Worm (Caenorhabditis elegans) whole organism, young adult: ENCODE results near the gene fbxb-18.

Source experiments
- B0019.2 ChIP-seq: fragments of 200-800 bp; sonication (Bioruptor generic); conservative IDR thresholded peaks from 2 replicates; pipeline ENCODE4 v1.3.6; 2022; ENCODE audit warnings: missing genetic modification reagents, missing genetic modification characterization, missing compliant biosample characterization
- F52B5.7 ChIP-seq: sonication (generic microtip); optimal IDR thresholded peaks from 2 replicates; lab custom pipeline; 2016; ENCODE audit warnings: mild to moderate bottlenecking, missing genetic modification characterization, missing compliant biosample characterization
- Y53G8AR.9 ChIP-seq: fragments of 200-800 bp; sonication (Bioruptor generic); conservative IDR thresholded peaks from 2 replicates; pipeline ENCODE4 v1.3.6; 2022; ENCODE audit warnings: missing genetic modification reagents, missing genetic modification characterization, missing compliant biosample characterization
- bed-1 ChIP-seq: fragments of 200-800 bp; sonication (Bioruptor generic); IDR thresholded peaks from 2 replicates; pipeline ENCODE4 v1.3.6; 2022; ENCODE audit warnings: missing genetic modification reagents, missing genetic modification characterization, missing compliant biosample characterization
- him-1 ChIP-seq: sonication (generic microtip); optimal IDR thresholded peaks from 2 replicates; lab custom pipeline; 2016; ENCODE audit warnings: missing genotype, missing genetic modification reagents, missing genetic modification characterization, missing compliant biosample characterization
- snpc-4 ChIP-seq, 5 experiments: fragments of 150-350 bp in 1 of 5; sonication (generic microtip) in 4 of 5; optimal IDR thresholded peaks; 2 replicates each; lab custom pipeline; 2014 to 2018; ENCODE audit warnings: missing genetic modification characterization in 5 of 5, missing biosample characterization in 3 of 5, antibody characterized with exemption in 2 of 5, mild to moderate bottlenecking in 2 of 5, missing compliant biosample characterization in 2 of 5, missing genotype in 2 of 5, moderate library complexity in 2 of 5, missing genetic modification reagents in 1 of 5
- unc-62 ChIP-seq: fragments of 150-350 bp; optimal IDR thresholded peaks from 2 replicates; lab custom pipeline; 2014; ENCODE audit warnings: missing biosample characterization, missing genetic modification reagents, missing genetic modification characterization

ce11 chrII:1731932-1732331 is 43.2 kb upstream of the fbxb-18 start, which contains the start of gene ceh-82:
- no peak for TF ChIP-seq B0019.2
- TF ChIP-seq Y53G8AR.9 (GFP tag; lab: Robert Waterston, UW), result no peak
- TF ChIP-seq him-1 (tag; lab: Kevin White, UChicago), result no peak
- TF ChIP-seq F52B5.7 (tag; lab: Kevin White, UChicago), result no peak
- no peak for TF ChIP-seq unc-62 (GFP tag; lab: Kevin White, UChicago)
- TF ChIP-seq bed-1 (GFP tag; lab: Robert Waterston, UW), result no peak
- no peak for TF ChIP-seq snpc-4 (GFP tag; optimal IDR thresholded peaks at IDR 0.05; lab: Kevin White, UChicago)
- TF ChIP-seq snpc-4 (tag; optimal IDR thresholded peaks at IDR 0.05; lab: Kevin White, UChicago), result no peak
